Worm (Caenorhabditis elegans): ENCODE data around the gene npax-4.

ce11 chrIV:8845922-8846321 is 33.8 kb downstream of the npax-4 start:
- no peak for TF ChIP-seq elt-3 (tag; optimal IDR thresholded peaks at IDR 0.05)
- no peak for TF ChIP-seq ceh-8 (GFP tag; optimal IDR thresholded peaks at IDR 0.05)
- TF ChIP-seq mep-1 (tag; optimal IDR thresholded peaks at IDR 0.05), result no peak
- TF ChIP-seq ceh-82 (tag; optimal IDR thresholded peaks at IDR 0.05), result no peak

All from whole organism, L1 larva.